Fruit fly (Drosophila melanogaster): ENCODE results near the gene Pih1D1.

DNA sequence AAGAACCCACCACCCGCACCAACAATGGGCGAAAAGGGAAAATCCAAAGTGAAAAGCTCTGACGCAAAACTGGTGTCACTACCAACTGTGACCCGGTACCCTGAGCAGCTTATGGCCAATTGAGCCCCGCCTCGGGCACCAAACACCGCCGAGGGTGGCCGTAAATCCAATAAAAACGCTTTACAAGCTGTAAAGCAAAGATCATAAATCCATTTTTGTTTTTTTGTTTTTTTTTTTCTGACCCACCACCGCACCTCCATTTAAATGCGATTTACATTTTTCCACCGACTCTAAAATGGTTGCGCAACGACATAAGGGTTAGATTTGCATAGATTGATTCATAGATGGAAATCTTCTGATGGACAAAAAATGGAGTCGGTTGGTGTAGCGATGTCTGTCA is 47.3 kb downstream of the Pih1D1 start:
- TF ChIP-seq CG5204 (GFP tag; optimal IDR thresholded peaks at IDR 0.05) (no peak), toe (GFP tag; optimal IDR thresholded peaks at IDR 0.05) (no peak), bab1 (GFP tag; optimal IDR thresholded peaks at IDR 0.05) (no peak), ovo (GFP tag; optimal IDR thresholded peaks at IDR 0.05) (no peak), cnc (optimal IDR thresholded peaks at IDR 0.05) (no peak), pad (GFP tag; optimal IDR thresholded peaks at IDR 0.05) (no peak), Crg-1 (GFP tag; optimal IDR thresholded peaks at IDR 0.05) (no peak), CG33017 (tag; optimal IDR thresholded peaks at IDR 0.05) (no peak), kay (GFP tag; ENCODE audit: borderline replicate concordance) (no peak), CG7045 (GFP tag; optimal IDR thresholded peaks at IDR 0.05) (no peak), CG1620 (GFP tag; optimal IDR thresholded peaks at IDR 0.05) (no peak)

Measured in whole organism, adult.